Fruit fly (Drosophila melanogaster) whole organism, embryonic: Measurements from ENCODE around the gene be.

Experiments used
- ATbp ChIP-seq: fragments of 200-800 bp; sonication (Bioruptor generic); optimal IDR thresholded peaks from 2 replicates; lab custom pipeline; 2017; ENCODE audit warnings: missing biosample characterization, mild to moderate bottlenecking, missing genetic modification characterization, missing genetic modification reagents
- Atf3 ChIP-seq: fragments of 200-800 bp; sonication (Bioruptor generic); optimal IDR thresholded peaks from 3 replicates; lab custom pipeline; 2016; ENCODE audit warnings: missing biosample characterization, missing genetic modification characterization
- CG10267 ChIP-seq: fragments of 200-800 bp; sonication (Bioruptor generic); optimal IDR thresholded peaks from 2 replicates; lab custom pipeline; 2018; ENCODE audit warnings: missing biosample characterization, mild to moderate bottlenecking, missing genetic modification characterization, moderate library complexity
- CG11456 ChIP-seq: fragments of 200-800 bp; sonication (Bioruptor generic); IDR thresholded peaks from 3 replicates; pipeline ENCODE4 v1.3.6; 2022; ENCODE audit warnings: missing biosample characterization, missing genetic modification characterization
- CG12391 ChIP-seq: fragments of 200-800 bp; sonication (Bioruptor generic); optimal IDR thresholded peaks from 3 replicates; lab custom pipeline; 2018; ENCODE audit warnings: missing biosample characterization, mild to moderate bottlenecking, missing genetic modification characterization, moderate library complexity
- CG12659 ChIP-seq: fragments of 200-800 bp; sonication (Bioruptor generic); optimal IDR thresholded peaks from 3 replicates; lab custom pipeline; 2017; ENCODE audit warnings: mild to moderate bottlenecking, missing biosample characterization, missing genetic modification reagents, missing genetic modification characterization
- CG15514 ChIP-seq: fragments of 200-800 bp; sonication (Bioruptor generic); optimal IDR thresholded peaks from 3 replicates; lab custom pipeline; 2017; ENCODE audit warnings: missing biosample characterization, missing genetic modification characterization, mild to moderate bottlenecking, moderate library complexity, missing genetic modification reagents
- CG17328 ChIP-seq: fragments of 200-800 bp; sonication (Bioruptor generic); IDR thresholded peaks from 2 replicates; pipeline ENCODE4 v1.3.6; 2022; ENCODE audit warnings: missing biosample characterization, missing genetic modification characterization
- CG17829 ChIP-seq: fragments of 200-800 bp; optimal IDR thresholded peaks from 2 replicates; lab custom pipeline; 2019; ENCODE audit warnings: missing biosample characterization, mild to moderate bottlenecking, missing genetic modification characterization, moderate library complexity
- CG2116 ChIP-seq: fragments of 200-800 bp; sonication (Bioruptor generic); optimal IDR thresholded peaks from 3 replicates; lab custom pipeline; 2018; ENCODE audit warnings: missing biosample characterization, mild to moderate bottlenecking, missing genetic modification characterization
- CG2712 ChIP-seq: fragments of 200-800 bp; optimal IDR thresholded peaks from 3 replicates; lab custom pipeline; 2019; ENCODE audit warnings: missing biosample characterization, mild to moderate bottlenecking, missing genetic modification characterization, moderate library complexity
- CG32532 ChIP-seq: fragments of 200-800 bp; sonication (Bioruptor generic); IDR thresholded peaks from 2 replicates; pipeline ENCODE4 v1.3.6; 2022; ENCODE audit warnings: missing biosample characterization, missing genetic modification characterization
- CG32767 ChIP-seq: fragments of 200-800 bp; sonication (Bioruptor generic); IDR thresholded peaks from 2 replicates; pipeline ENCODE4 v1.3.6; 2022; ENCODE audit warnings: missing biosample characterization, missing genetic modification characterization
- CG34376 ChIP-seq: fragments of 200-800 bp; sonication (Bioruptor generic); optimal IDR thresholded peaks from 2 replicates; lab custom pipeline; 2018; ENCODE audit warnings: missing biosample characterization, mild to moderate bottlenecking, missing genetic modification characterization
- CG3995 ChIP-seq: fragments of 200-800 bp; sonication (Bioruptor generic); optimal IDR thresholded peaks from 3 replicates; lab custom pipeline; 2016; ENCODE audit warnings: missing biosample characterization, missing genetic modification characterization
- CG7786 ChIP-seq: fragments of 200-800 bp; sonication (Bioruptor generic); optimal IDR thresholded peaks from 2 replicates; lab custom pipeline; 2016; ENCODE audit warnings: missing biosample characterization, missing genetic modification characterization
- CG7839 ChIP-seq: fragments of 200-800 bp; sonication (Bioruptor generic); optimal IDR thresholded peaks from 3 replicates; lab custom pipeline; 2018; ENCODE audit warnings: missing biosample characterization, mild to moderate bottlenecking, missing genetic modification characterization, moderate library complexity
- CG7963 ChIP-seq: fragments of 200-800 bp; sonication (Bioruptor generic); IDR thresholded peaks from 3 replicates; pipeline ENCODE4 v1.3.6; 2022; ENCODE audit warnings: missing biosample characterization, missing genetic modification characterization; ENCODE audit not compliant: partially characterized antibody
- CG8290 ChIP-seq, 3 experiments: fragments of 200-800 bp; sonication (Bioruptor generic); optimal IDR thresholded peaks; 2 replicates each; lab custom pipeline; 2016 to 2019; ENCODE audit warnings: missing biosample characterization in 3 of 3, missing genetic modification characterization in 3 of 3, mild to moderate bottlenecking in 2 of 3, moderate library complexity in 1 of 3
- CTCF ChIP-seq: fragments of 200-800 bp; sonication (Bioruptor generic); optimal IDR thresholded peaks from 2 replicates; lab custom pipeline; 2017; ENCODE audit warnings: missing biosample characterization, mild to moderate bottlenecking, missing genetic modification characterization, moderate library complexity
- CoRest ChIP-seq: fragments of 200-800 bp; sonication (Bioruptor generic); optimal IDR thresholded peaks from 3 replicates; lab custom pipeline; 2018; ENCODE audit warnings: missing biosample characterization, mild to moderate bottlenecking, missing genetic modification characterization, moderate library complexity
- Dek ChIP-seq: fragments of 200-800 bp; sonication (Bioruptor generic); optimal IDR thresholded peaks from 3 replicates; lab custom pipeline; 2019; ENCODE audit warnings: missing biosample characterization, mild to moderate bottlenecking, missing genetic modification characterization, moderate library complexity
- Dll ChIP-seq: fragments of 200-800 bp; sonication (Bioruptor generic); IDR thresholded peaks from 4 replicates; pipeline ENCODE4 v1.3.6; 2022; ENCODE audit warnings: missing biosample characterization, missing genetic modification characterization; ENCODE audit not compliant: partially characterized antibody
- E2f2 ChIP-seq: fragments of 200-800 bp; sonication (Bioruptor generic); IDR thresholded peaks from 2 replicates; pipeline ENCODE4 v1.3.6; 2022; ENCODE audit warnings: missing biosample characterization, missing genetic modification characterization
- Ets65A ChIP-seq: fragments of 200-800 bp; sonication (Bioruptor generic); peaks from one replicate; lab custom pipeline; 2016; ENCODE audit warnings: missing biosample characterization, missing genetic modification characterization
- Ets97D ChIP-seq: fragments of 200-800 bp; sonication (Bioruptor generic); optimal IDR thresholded peaks from 3 replicates; lab custom pipeline; 2016; ENCODE audit warnings: missing biosample characterization, missing genetic modification characterization
- Fer2 ChIP-seq: fragments of 200-800 bp; sonication (Bioruptor generic); optimal IDR thresholded peaks from 2 replicates; lab custom pipeline; 2018; ENCODE audit warnings: missing biosample characterization, mild to moderate bottlenecking, missing genetic modification characterization, moderate library complexity
- Hey ChIP-seq: fragments of 200-800 bp; sonication (Bioruptor generic); optimal IDR thresholded peaks from 3 replicates; lab custom pipeline; 2018; ENCODE audit warnings: missing biosample characterization, mild to moderate bottlenecking, missing genetic modification characterization
- Hr3 ChIP-seq: fragments of 200-800 bp; sonication (Bioruptor generic); optimal IDR thresholded peaks from 3 replicates; lab custom pipeline; 2016; ENCODE audit warnings: missing biosample characterization, missing genetic modification characterization
- Lpt ChIP-seq: fragments of >200 bp; optimal IDR thresholded peaks from 2 replicates; lab custom pipeline; 2018; ENCODE audit warnings: missing biosample characterization, missing genetic modification characterization
- MBD-R2 ChIP-seq: fragments of 200-800 bp; sonication (Bioruptor generic); IDR thresholded peaks from 2 replicates; pipeline ENCODE4 v1.3.6; 2022; ENCODE audit warnings: missing biosample characterization, missing genetic modification characterization
- Meics ChIP-seq: fragments of 200-800 bp; sonication (Bioruptor generic); optimal IDR thresholded peaks from 2 replicates; lab custom pipeline; 2017; ENCODE audit warnings: missing biosample characterization, mild to moderate bottlenecking, missing genetic modification characterization
- Nf-YC ChIP-seq: fragments of 200-800 bp; optimal IDR thresholded peaks from 3 replicates; lab custom pipeline; 2019; ENCODE audit warnings: missing biosample characterization, mild to moderate bottlenecking, missing genetic modification characterization, moderate library complexity
- Pdp1 ChIP-seq, 2 experiments: fragments of 200-800 bp; sonication (Bioruptor generic); optimal IDR thresholded peaks; 3 replicates each; lab custom pipeline; 2016; ENCODE audit warnings: missing biosample characterization in 2 of 2, missing genetic modification characterization in 2 of 2, mild to moderate bottlenecking in 1 of 2, moderate library complexity in 1 of 2
- Sry-δ ChIP-seq: fragments of 200-800 bp; sonication (Bioruptor generic); optimal IDR thresholded peaks from 2 replicates; lab custom pipeline; 2016; ENCODE audit warnings: missing biosample characterization, missing genetic modification characterization
- TFAM ChIP-seq: fragments of 200-800 bp; sonication (Bioruptor generic); optimal IDR thresholded peaks from 2 replicates; lab custom pipeline; 2017; ENCODE audit warnings: missing biosample characterization, missing genetic modification characterization, inconsistent platforms
- Xbp1 ChIP-seq: fragments of 200-800 bp; sonication (Bioruptor generic); optimal IDR thresholded peaks from 3 replicates; lab custom pipeline; 2016; ENCODE audit warnings: missing biosample characterization, mild to moderate bottlenecking, missing genetic modification characterization
- az2 ChIP-seq: fragments of 200-800 bp; sonication (Bioruptor generic); optimal IDR thresholded peaks from 3 replicates; lab custom pipeline; 2016; ENCODE audit warnings: missing biosample characterization, missing genetic modification characterization
- bab2 ChIP-seq: fragments of 200-800 bp; sonication (Bioruptor generic); optimal IDR thresholded peaks from 2 replicates; lab custom pipeline; 2016; ENCODE audit warnings: missing biosample characterization, missing genetic modification characterization
- eve ChIP-seq, 2 experiments: fragments of >200 bp; optimal IDR thresholded peaks; 2 replicates each; lab custom pipeline; 2017; ENCODE audit warnings: missing biosample characterization in 2 of 2, missing genetic modification characterization in 2 of 2
- hkb ChIP-seq, 2 experiments: fragments of 200-800 bp in 1 of 2; fragments of >200 bp in 1 of 2; sonication (Bioruptor generic) in 1 of 2; IDR thresholded peaks in 1 of 2; optimal IDR thresholded peaks in 1 of 2; 2 replicates each; pipeline versions ENCODE4 v1.3.6 to Lab custom; 2017 to 2022; ENCODE audit warnings: missing biosample characterization in 1 of 2, missing genetic modification characterization in 1 of 2
- klu ChIP-seq: fragments of 200-800 bp; sonication (Bioruptor generic); IDR thresholded peaks from 2 replicates; pipeline ENCODE4 v1.3.6; 2022; ENCODE audit warnings: missing biosample characterization, missing genetic modification characterization
- lab ChIP-seq: fragments of 200-800 bp; sonication (Bioruptor generic); optimal IDR thresholded peaks from 3 replicates; lab custom pipeline; 2017; ENCODE audit warnings: missing biosample characterization, missing genetic modification characterization, mild to moderate bottlenecking, moderate library complexity, missing genetic modification reagents
- lilli ChIP-seq: fragments of 200-800 bp; sonication (Bioruptor generic); optimal IDR thresholded peaks from 3 replicates; lab custom pipeline; 2016; ENCODE audit warnings: missing biosample characterization, missing genetic modification characterization
- lmd ChIP-seq: fragments of 200-800 bp; sonication (Bioruptor generic); IDR thresholded peaks from 2 replicates; pipeline ENCODE4 v1.3.6; 2022; ENCODE audit warnings: missing biosample characterization, missing genetic modification characterization
- mam ChIP-seq: fragments of 200-800 bp; sonication (Bioruptor generic); optimal IDR thresholded peaks from 3 replicates; lab custom pipeline; 2016; ENCODE audit warnings: missing biosample characterization, missing genetic modification characterization
- mirr ChIP-seq: fragments of 200-800 bp; sonication (Bioruptor generic); optimal IDR thresholded peaks from 3 replicates; lab custom pipeline; 2018; ENCODE audit warnings: missing biosample characterization, mild to moderate bottlenecking, missing genetic modification characterization
- p53 ChIP-seq: fragments of 200-800 bp; sonication (Bioruptor generic); optimal IDR thresholded peaks from 2 replicates; lab custom pipeline; 2016; ENCODE audit warnings: missing biosample characterization, missing genetic modification characterization
- stwl ChIP-seq: fragments of 200-800 bp; sonication (Bioruptor generic); optimal IDR thresholded peaks from 3 replicates; lab custom pipeline; 2018; ENCODE audit warnings: missing biosample characterization, mild to moderate bottlenecking, missing genetic modification characterization, moderate library complexity

be gene

dm6 chrX:15080780-15081402 is 56.7 kb downstream of the be start, which contains the start of gene CG33177 (continued):
- TF ChIP-seq hkb (optimal IDR thresholded peaks at IDR 0.05; lab: Kevin White, UChicago) (no peak), hkb (GFP tag; IDR thresholded peaks at IDR 0.05; lab: Robert Waterston, UW) (no peak), CG15514 (GFP tag; lab: Kevin White, UChicago) (peak; percentile 32), Hr3 (GFP tag; lab: Kevin White, UChicago) (no peak), CG17829 (peak; percentile 35), Ets97D (peak; percentile 18), Pdp1 (GFP tag; optimal IDR thresholded peaks at IDR 0.05; lab: Kevin White, UChicago) (peak; percentile 10 to 84), Dek (tag; lab: Kevin White, UChicago) (peak; percentile 23), mam (no peak), lilli (peak; percentile 40), CG7786 (no peak), p53 (GFP tag; lab: Kevin White, UChicago) (no peak), Dll (no peak), CG8290 (GFP tag; optimal IDR thresholded peaks at IDR 0.05; lab: Kevin White, UChicago) (peak; percentile 43), CG8290 (tag; optimal IDR thresholded peaks at IDR 0.05; lab: Kevin White, UChicago) (peak in 1 of 2 experiments; percentile 8), Ets65A (GFP tag; lab: Kevin White, UChicago) (peak; percentile 37), CG12659 (GFP tag; lab: Kevin White, UChicago) (peak; percentile 25), az2 (GFP tag; lab: Kevin White, UChicago) (peak; percentile 9), CG11456 (peak; percentile 60; the same call in 1 of the 3 replicates), CTCF (GFP tag; lab: Kevin White, UChicago) (peak; percentile 98), klu (GFP tag; lab: Robert Waterston, UW) (no peak), lmd (0 out of 2 replicates have a peak, but pooled peaks have one; percentile 12), lab (GFP tag; lab: Kevin White, UChicago) (peak; percentile 44), CG2712 (tag; lab: Kevin White, UChicago) (peak; percentile 42), Meics (GFP tag; lab: Kevin White, UChicago) (peak; percentile 4), CG17328 (GFP tag; lab: Robert Waterston, UW) (peak; percentile 21; the same call in 1 of the 2 replicates), E2f2 (GFP tag; lab: Robert Waterston, UW) (0 out of 2 replicates have a peak, but pooled peaks have one; percentile 9), CG32767 (GFP tag; lab: Robert Waterston, UW) (no peak), CG34376 (GFP tag; lab: Kevin White, UChicago) (peak; percentile 71), CG7839 (tag; lab: Kevin White, UChicago) (peak; percentile 44), Lpt (GFP tag; lab: Kevin White, UChicago) (no peak), Hey (no peak), MBD-R2 (GFP tag; lab: Robert Waterston, UW) (no peak), eve (GFP tag; optimal IDR thresholded peaks at IDR 0.05; lab: Kevin White, UChicago) (peak in 1 of 2 experiments; percentile 68), stwl (peak; percentile 42), CG3995 (peak; percentile 31), Nf-YC (peak; percentile 2), CG10267 (tag; lab: Kevin White, UChicago) (peak; percentile 33), CG12391 (tag; lab: Kevin White, UChicago) (peak; percentile 10), CoRest (tag; lab: Kevin White, UChicago) (peak; percentile 36), Xbp1 (GFP tag; lab: Kevin White, UChicago) (peak; percentile 28), mirr (GFP tag; lab: Kevin White, UChicago) (peak; percentile 55), TFAM (GFP tag; lab: Kevin White, UChicago) (no peak), Fer2 (tag; lab: Kevin White, UChicago) (no peak), bab2 (GFP tag; lab: Kevin White, UChicago) (no peak), CG32532 (peak; percentile 21; the same call in 1 of the 2 replicates), Atf3 (GFP tag; lab: Kevin White, UChicago) (no peak), ATbp (GFP tag; lab: Kevin White, UChicago) (no peak), CG7963 (no peak), CG2116 (GFP tag; lab: Kevin White, UChicago) (peak; percentile 3), Sry-δ (peak; percentile 24)
